Worm (Caenorhabditis elegans): ENCODE data around the gene inx-7.
A peak's percentile ranks its signal among the peaks of the same experiment; 100 is the strongest.

The inx-7 gene

ce11 chrIV:5944172-5944571 is 2.3 kb downstream of the inx-7 start:
- TF ChIP-seq zag-1 (tag; optimal IDR thresholded peaks at IDR 0.05) (no peak), sma-3 (GFP tag; optimal IDR thresholded peaks at IDR 0.05) (no peak), alr-1 (tag; optimal IDR thresholded peaks at IDR 0.05) (no peak), gmeb-1 (tag; optimal IDR thresholded peaks at IDR 0.05) (no peak), peb-1 (tag; optimal IDR thresholded peaks at IDR 0.05) (no peak), ceh-82 (tag; optimal IDR thresholded peaks at IDR 0.05) (no peak)

DNA sequence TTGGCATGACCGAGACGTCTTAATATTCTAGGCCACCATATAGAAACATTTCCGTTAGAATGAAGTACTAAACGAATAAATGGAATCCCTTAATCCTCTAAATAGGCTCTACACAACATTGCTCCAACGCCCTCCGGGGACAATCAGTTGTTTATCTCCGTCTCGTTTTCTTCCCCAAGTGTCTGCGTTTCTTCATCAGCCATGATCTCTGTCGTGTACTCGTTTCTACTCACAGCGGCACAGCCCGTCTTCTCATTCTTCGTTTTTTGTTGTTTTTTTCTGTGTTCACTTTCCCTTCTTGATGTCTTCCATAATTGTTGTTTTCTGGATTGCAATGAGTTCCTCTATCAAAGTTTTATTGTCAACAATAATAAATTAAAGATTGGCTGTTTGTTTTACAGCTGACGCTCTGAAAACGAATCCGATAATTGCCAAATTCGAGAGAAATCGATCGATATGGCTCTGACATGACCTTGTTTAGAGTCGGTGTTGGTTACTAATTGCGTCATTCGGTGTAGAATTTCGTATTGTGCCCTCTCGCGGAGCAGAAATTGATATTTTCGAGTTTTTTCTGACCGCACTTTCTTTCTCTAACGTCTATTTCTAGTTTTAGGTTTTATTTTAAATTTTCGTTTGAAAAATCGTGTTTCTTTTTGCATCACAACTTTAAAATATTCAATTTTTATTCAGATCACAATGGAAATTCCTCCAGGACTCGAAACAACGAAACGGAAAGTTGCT is 5.0 kb downstream of the inx-7 start, which contains the start of gene pfkb-1.2:
TSS of gene pfkb-1.2 (plus strand) at position 691 of the 741 bp plus-strand sequence.
- TF ChIP-seq lsy-2 (tag; optimal IDR thresholded peaks at IDR 0.05) (peak in 1 of 2 experiments; percentile 14), fos-1 (tag; optimal IDR thresholded peaks at IDR 0.05) (no peak), C34F6.9 (tag; optimal IDR thresholded peaks at IDR 0.05) (peak; percentile 30)

DNA sequence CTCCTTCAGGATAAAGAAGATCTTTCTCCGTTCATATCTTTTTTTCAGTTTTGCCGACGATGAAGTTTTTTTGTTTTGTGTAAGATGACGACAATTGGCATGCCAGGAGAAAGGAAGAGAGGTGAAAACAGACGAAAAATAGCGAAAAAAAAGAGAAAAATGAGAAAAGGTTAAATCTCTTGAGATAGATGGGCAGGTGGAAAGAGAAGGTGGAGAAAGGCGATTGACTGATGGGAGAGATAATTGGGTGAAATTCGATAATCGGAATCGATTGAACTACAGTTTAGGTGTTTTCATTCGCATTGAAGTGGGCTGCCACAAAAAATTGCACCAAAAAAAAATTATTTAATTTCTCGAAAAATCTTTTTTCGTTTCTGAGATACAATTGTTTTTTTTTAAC is 5.8 kb downstream of the inx-7 start:
- TF ChIP-seq crh-2 (tag; optimal IDR thresholded peaks at IDR 0.05) (no peak), F13H6.1 (tag; optimal IDR thresholded peaks at IDR 0.05) (peak; percentile 42), sma-9 (GFP tag; optimal IDR thresholded peaks at IDR 0.05) (peak; percentile 2), sma-9 (tag; optimal IDR thresholded peaks at IDR 0.05) (no peak), dmd-4 (tag; optimal IDR thresholded peaks at IDR 0.05) (no peak), nhr-129 (tag; optimal IDR thresholded peaks at IDR 0.05) (peak; percentile 50), peb-1 (tag; optimal IDR thresholded peaks at IDR 0.05) (no peak), lsy-2 (tag; optimal IDR thresholded peaks at IDR 0.05) (peak in 1 of 2 experiments; percentile 20), gmeb-1 (tag; optimal IDR thresholded peaks at IDR 0.05) (no peak), ztf-4 (tag; optimal IDR thresholded peaks at IDR 0.05) (no peak), ceh-16 (tag; optimal IDR thresholded peaks at IDR 0.05) (no peak), R02D3.7 (tag; optimal IDR thresholded peaks at IDR 0.05) (no peak), nhr-237 (tag; optimal IDR thresholded peaks at IDR 0.05) (no peak), nhr-25 (tag; optimal IDR thresholded peaks at IDR 0.05) (peak; percentile 23), unc-39 (tag; optimal IDR thresholded peaks at IDR 0.05) (no peak), Y55F3AM.14 (GFP tag; optimal IDR thresholded peaks at IDR 0.05) (no peak), sma-3 (GFP tag; optimal IDR thresholded peaks at IDR 0.05) (no peak), blmp-1 (tag; optimal IDR thresholded peaks at IDR 0.05; ENCODE audit: insufficient read depth) (peak; percentile 90)

- TF ChIP-seq lsy-2 (tag; optimal IDR thresholded peaks at IDR 0.05): peak in 1 of 2 experiments; percentile 44
- TF ChIP-seq ceh-16 (tag; optimal IDR thresholded peaks at IDR 0.05): no peak
Measured at ce11 chrIV:5939908-5940307, 6.5 kb downstream of the inx-7 start.

DNA sequence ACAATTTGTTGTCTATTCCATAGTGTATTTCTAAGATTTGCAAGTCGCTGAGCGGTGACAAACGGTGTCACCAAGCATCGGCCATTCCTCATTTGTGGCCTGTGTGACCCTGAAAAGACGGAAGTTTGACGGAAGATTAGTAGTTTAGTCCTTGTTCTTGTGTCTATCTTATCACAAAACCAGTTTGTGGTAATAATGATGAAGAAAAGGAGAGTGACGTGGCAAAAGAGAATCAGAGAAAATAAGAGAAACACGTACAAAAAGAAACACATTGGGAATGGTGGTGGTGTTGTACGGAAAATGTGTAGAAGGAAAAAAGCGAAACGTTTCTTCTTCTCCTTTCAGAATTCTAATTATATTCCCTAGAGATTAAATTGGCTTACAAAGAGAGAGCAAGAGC is 7.3 kb downstream of the inx-7 start, which contains the start of gene mcu-1:
TSS of gene mcu-1 (minus strand) at position 109 of the 400 bp plus-strand sequence.
- no peak for TF ChIP-seq ama-1 (optimal IDR thresholded peaks at IDR 0.05)
- no peak for TF ChIP-seq lin-13 (GFP tag; optimal IDR thresholded peaks at IDR 0.05)
- TF ChIP-seq crh-2 (tag; optimal IDR thresholded peaks at IDR 0.05): peak; percentile 99
- no peak for TF ChIP-seq lin-11 (tag; optimal IDR thresholded peaks at IDR 0.05)
- TF ChIP-seq nhr-25 (tag; optimal IDR thresholded peaks at IDR 0.05): peak; percentile 80
- TF ChIP-seq ceh-16 (tag; optimal IDR thresholded peaks at IDR 0.05): no peak
- TF ChIP-seq ceh-82 (tag; optimal IDR thresholded peaks at IDR 0.05): no peak
- no peak for TF ChIP-seq Y55F3AM.14 (GFP tag; optimal IDR thresholded peaks at IDR 0.05)
- TF ChIP-seq egl-27 (tag; optimal IDR thresholded peaks at IDR 0.05): peak; percentile 44
- TF ChIP-seq nhr-77 (tag; optimal IDR thresholded peaks at IDR 0.05): no peak
- TF ChIP-seq fos-1 (tag; optimal IDR thresholded peaks at IDR 0.05): peak; percentile 84
- peak; percentile 23 for TF ChIP-seq gmeb-1 (tag; optimal IDR thresholded peaks at IDR 0.05)
- peak; percentile 91 for TF ChIP-seq sma-9 (GFP tag; optimal IDR thresholded peaks at IDR 0.05)
- no peak for TF ChIP-seq sma-9 (tag; optimal IDR thresholded peaks at IDR 0.05)
- no peak for TF ChIP-seq mbf-1 (tag; optimal IDR thresholded peaks at IDR 0.05)
- no peak for TF ChIP-seq ztf-11 (tag; optimal IDR thresholded peaks at IDR 0.05)
- TF ChIP-seq lsy-2 (tag; optimal IDR thresholded peaks at IDR 0.05): peak in 1 of 2 experiments; percentile 19
- no peak for TF ChIP-seq nhr-12 (tag; optimal IDR thresholded peaks at IDR 0.05)
- TF ChIP-seq snpc-4 (tag; optimal IDR thresholded peaks at IDR 0.05): no peak
- TF ChIP-seq nhr-21 (tag; optimal IDR thresholded peaks at IDR 0.05): peak; percentile 74
- no peak for TF ChIP-seq unc-39 (tag; optimal IDR thresholded peaks at IDR 0.05)
- no peak for TF ChIP-seq zag-1 (tag; optimal IDR thresholded peaks at IDR 0.05)
- TF ChIP-seq skn-1 (tag; optimal IDR thresholded peaks at IDR 0.05): no peak
- TF ChIP-seq nhr-237 (tag; optimal IDR thresholded peaks at IDR 0.05): no peak
- no peak for TF ChIP-seq F13H6.1 (tag; optimal IDR thresholded peaks at IDR 0.05)
- no peak for TF ChIP-seq R02D3.7 (tag; optimal IDR thresholded peaks at IDR 0.05)
- no peak for TF ChIP-seq nhr-10 (tag; optimal IDR thresholded peaks at IDR 0.05)
- no peak for TF ChIP-seq nhr-23 (tag; optimal IDR thresholded peaks at IDR 0.05)
- peak; percentile 65 for TF ChIP-seq sma-3 (GFP tag; optimal IDR thresholded peaks at IDR 0.05)
- no peak for TF ChIP-seq ztf-1 (GFP tag; conservative IDR thresholded peaks at IDR 0.05)
- peak; percentile 35 for TF ChIP-seq nhr-129 (tag; optimal IDR thresholded peaks at IDR 0.05)
- TF ChIP-seq C34F6.9 (tag; optimal IDR thresholded peaks at IDR 0.05): peak; percentile 19
- TF ChIP-seq peb-1 (tag; optimal IDR thresholded peaks at IDR 0.05): no peak
- no peak for TF ChIP-seq lin-39 (tag; optimal IDR thresholded peaks at IDR 0.05)
- TF ChIP-seq nhr-6 (tag; optimal IDR thresholded peaks at IDR 0.05): no peak
- no peak for TF ChIP-seq unc-55 (GFP tag; optimal IDR thresholded peaks at IDR 0.05)
- no peak for TF ChIP-seq dmd-4 (tag; optimal IDR thresholded peaks at IDR 0.05)
- no peak for TF ChIP-seq mab-5 (tag; optimal IDR thresholded peaks at IDR 0.05)
- TF ChIP-seq blmp-1 (tag; optimal IDR thresholded peaks at IDR 0.05; ENCODE audit: insufficient read depth): peak; percentile 84
